Worm (Caenorhabditis elegans) whole organism, late embryonic: ENCODE results near the gene msp-3.

Experiments used
- C38D4.7 ChIP-seq: fragments of 200-800 bp; sonication (Bioruptor generic); optimal IDR thresholded peaks from 2 replicates; lab custom pipeline; 2018; ENCODE audit warnings: mild to moderate bottlenecking, missing genetic modification characterization, moderate library complexity, missing compliant biosample characterization
- K02D7.2 ChIP-seq: sonication (generic microtip); optimal IDR thresholded peaks from 2 replicates; lab custom pipeline; 2017; ENCODE audit warnings: mild to moderate bottlenecking, missing genetic modification characterization, missing compliant biosample characterization
- K09A11.1 ChIP-seq: sonication (generic microtip); optimal IDR thresholded peaks from 2 replicates; lab custom pipeline; 2017; ENCODE audit warnings: antibody characterized with exemption, mild to moderate bottlenecking, missing genetic modification characterization, missing compliant biosample characterization; ENCODE audit not compliant: insufficient read depth
- ahr-1 ChIP-seq: sonication (generic microtip); optimal IDR thresholded peaks from 2 replicates; lab custom pipeline; 2016; ENCODE audit warnings: missing genetic modification characterization, missing compliant biosample characterization
- ama-1 ChIP-seq: fragments of 150-350 bp; optimal IDR thresholded peaks from 2 replicates; lab custom pipeline; 2014
- ceh-14 ChIP-seq: sonication (generic microtip); optimal IDR thresholded peaks from 2 replicates; lab custom pipeline; 2016; ENCODE audit warnings: missing genotype, missing genetic modification characterization, missing compliant biosample characterization
- ceh-18 ChIP-seq: sonication (generic microtip); optimal IDR thresholded peaks from 2 replicates; lab custom pipeline; 2016; ENCODE audit warnings: missing genetic modification characterization, missing compliant biosample characterization
- ceh-19 ChIP-seq: fragments of 200-800 bp; sonication (Bioruptor generic); optimal IDR thresholded peaks from 2 replicates; lab custom pipeline; 2018; ENCODE audit warnings: mild to moderate bottlenecking, missing genetic modification characterization, missing compliant biosample characterization
- ceh-2 ChIP-seq: sonication (generic microtip); optimal IDR thresholded peaks from 2 replicates; lab custom pipeline; 2016; ENCODE audit warnings: missing genotype, missing genetic modification characterization, missing compliant biosample characterization
- ceh-22 ChIP-seq: sonication (generic microtip); optimal IDR thresholded peaks from 2 replicates; lab custom pipeline; 2017; ENCODE audit warnings: missing biosample characterization, missing genetic modification characterization
- ceh-24 ChIP-seq: sonication (generic microtip); optimal IDR thresholded peaks from 2 replicates; lab custom pipeline; 2016; ENCODE audit warnings: mild to moderate bottlenecking, missing genetic modification characterization, missing compliant biosample characterization
- ceh-45 ChIP-seq: fragments of 200-800 bp; sonication (Bioruptor generic); IDR thresholded peaks from 2 replicates; pipeline ENCODE4 v1.3.6; 2022; ENCODE audit warnings: missing genetic modification reagents, missing genetic modification characterization, missing compliant biosample characterization
- ceh-6 ChIP-seq: fragments of 200-800 bp; sonication (Bioruptor generic); optimal IDR thresholded peaks from 2 replicates; lab custom pipeline; 2018; ENCODE audit warnings: mild to moderate bottlenecking, missing genetic modification characterization, missing compliant biosample characterization
- ceh-9 ChIP-seq: sonication (generic microtip); optimal IDR thresholded peaks from 2 replicates; lab custom pipeline; 2016; ENCODE audit warnings: mild to moderate bottlenecking, missing genetic modification characterization, inconsistent platforms, missing compliant biosample characterization
- che-1 ChIP-seq: sonication (generic microtip); optimal IDR thresholded peaks from 2 replicates; lab custom pipeline; 2016; ENCODE audit warnings: mild to moderate bottlenecking, missing genetic modification characterization, missing compliant biosample characterization
- dve-1 ChIP-seq: sonication (generic microtip); optimal IDR thresholded peaks from 2 replicates; lab custom pipeline; 2017; ENCODE audit warnings: antibody characterized with exemption, mild to moderate bottlenecking, missing genetic modification characterization, missing compliant biosample characterization
- elt-2 ChIP-seq: sonication (generic microtip); optimal IDR thresholded peaks from 2 replicates; lab custom pipeline; 2016; ENCODE audit warnings: missing genetic modification reagents, missing genetic modification characterization, missing compliant biosample characterization
- ets-4 ChIP-seq: sonication (generic microtip); optimal IDR thresholded peaks from 2 replicates; lab custom pipeline; 2016; ENCODE audit warnings: missing genetic modification characterization, missing compliant biosample characterization
- gmeb-2 ChIP-seq: sonication (generic microtip); optimal IDR thresholded peaks from 2 replicates; lab custom pipeline; 2016; ENCODE audit warnings: missing genetic modification characterization, inconsistent platforms, missing compliant biosample characterization
- hlh-13 ChIP-seq: fragments of 200-800 bp; sonication (Bioruptor generic); optimal IDR thresholded peaks from 2 replicates; lab custom pipeline; 2018; ENCODE audit warnings: mild to moderate bottlenecking, missing genetic modification characterization, missing compliant biosample characterization
- hlh-15 ChIP-seq: sonication (generic microtip); optimal IDR thresholded peaks from 2 replicates; lab custom pipeline; 2016; ENCODE audit warnings: missing genetic modification characterization, missing compliant biosample characterization
- hlh-6 ChIP-seq: sonication (generic microtip); optimal IDR thresholded peaks from 2 replicates; lab custom pipeline; 2016; ENCODE audit warnings: missing genotype, missing genetic modification characterization, missing compliant biosample characterization
- lin-11 ChIP-seq: fragments of 200-800 bp; sonication (Bioruptor generic); optimal IDR thresholded peaks from 2 replicates; lab custom pipeline; 2018; ENCODE audit warnings: mild to moderate bottlenecking, missing genetic modification characterization, missing compliant biosample characterization
- madf-2 ChIP-seq: sonication (generic microtip); optimal IDR thresholded peaks from 2 replicates; lab custom pipeline; 2017; ENCODE audit warnings: missing genetic modification characterization, missing compliant biosample characterization
- nfya-1 ChIP-seq: sonication (generic microtip); optimal IDR thresholded peaks from 2 replicates; lab custom pipeline; 2017; ENCODE audit warnings: missing genetic modification characterization, mild to moderate bottlenecking, missing compliant biosample characterization, antibody characterized with exemption, moderate library complexity
- npax-4 ChIP-seq: sonication (generic microtip); optimal IDR thresholded peaks from 2 replicates; lab custom pipeline; 2016; ENCODE audit warnings: missing genetic modification characterization, missing compliant biosample characterization
- odd-2 ChIP-seq: sonication (generic microtip); optimal IDR thresholded peaks from 2 replicates; lab custom pipeline; 2017; ENCODE audit warnings: antibody characterized with exemption, mild to moderate bottlenecking, missing genetic modification characterization, missing compliant biosample characterization
- pha-4 ChIP-seq: fragments of 150-350 bp; optimal IDR thresholded peaks from 2 replicates; lab custom pipeline; 2018; ENCODE audit warnings: missing biosample characterization, missing genetic modification reagents, missing genetic modification characterization
- pqm-1 ChIP-seq: sonication (generic microtip); optimal IDR thresholded peaks from 2 replicates; lab custom pipeline; 2016; ENCODE audit warnings: missing genetic modification characterization, missing compliant biosample characterization
- ref-2 ChIP-seq: sonication (generic microtip); optimal IDR thresholded peaks from 2 replicates; lab custom pipeline; 2016; ENCODE audit warnings: missing genetic modification characterization, missing compliant biosample characterization
- rnt-1 ChIP-seq: sonication (generic microtip); optimal IDR thresholded peaks from 2 replicates; lab custom pipeline; 2016; ENCODE audit warnings: missing genetic modification characterization, missing compliant biosample characterization
- ttx-3 ChIP-seq: sonication (generic microtip); optimal IDR thresholded peaks from 2 replicates; lab custom pipeline; 2016; ENCODE audit warnings: missing genetic modification reagents, missing genetic modification characterization, missing compliant biosample characterization
- unc-42 ChIP-seq: sonication (generic microtip); optimal IDR thresholded peaks from 2 replicates; lab custom pipeline; 2016; ENCODE audit warnings: missing genotype, missing genetic modification characterization, missing compliant biosample characterization
- unc-55 ChIP-seq: sonication (generic microtip); optimal IDR thresholded peaks from 2 replicates; lab custom pipeline; 2017; ENCODE audit warnings: missing biosample characterization, missing genetic modification reagents, missing genetic modification characterization
- zip-5 ChIP-seq: sonication (generic microtip); optimal IDR thresholded peaks from 2 replicates; lab custom pipeline; 2016; ENCODE audit warnings: missing genetic modification characterization, missing compliant biosample characterization

The msp-3 gene

ce11 chrII:4776933-4777332 lies 9.1 kb downstream of the msp-3 start, which contains the start of gene F26G1.11:
TSS of gene F26G1.11 (plus strand) at chrII:4777137.
- peak; percentile 68 for TF ChIP-seq elt-2
- no peak for TF ChIP-seq hlh-13 (GFP tag; lab: Kevin White, UChicago)
- TF ChIP-seq madf-2 (tag; lab: Kevin White, UChicago), result no peak
- TF ChIP-seq ceh-14, result no peak
- TF ChIP-seq che-1 (tag; lab: Kevin White, UChicago), result no peak
- TF ChIP-seq, all 69 proteins: peak for 1

- no peak for TF ChIP-seq K02D7.2
- TF ChIP-seq ceh-6, result no peak
- no peak for TF ChIP-seq ceh-2 (tag; lab: Kevin White, UChicago)
- TF ChIP-seq lin-11 (tag; lab: Kevin White, UChicago), result no peak
- no peak for TF ChIP-seq odd-2 (tag; lab: Kevin White, UChicago)
- no peak for TF ChIP-seq unc-42
- TF ChIP-seq C38D4.7 (GFP tag; lab: Kevin White, UChicago), result no peak
- TF ChIP-seq dve-1 (tag; lab: Kevin White, UChicago), result no peak
- no peak for TF ChIP-seq ceh-22 (tag; lab: Kevin White, UChicago)
- TF ChIP-seq hlh-15 (tag; lab: Kevin White, UChicago), result no peak
- no peak for TF ChIP-seq ceh-9 (tag; lab: Kevin White, UChicago)
These were observed 10.3 kb downstream of the msp-3 start for ce11 chrII:4775802-4776201.

ce11 chrII:4773891-4774432 lies 12.1 kb downstream of the msp-3 start, which contains the start of the genes F26G1.9 and F26G1.10:
TSS of gene F26G1.9 (minus strand) at chrII:4773991.
TSS of gene F26G1.10 (plus strand) at chrII:4774382.
- TF ChIP-seq ceh-6 (no peak), unc-55 (GFP tag; lab: Kevin White, UChicago) (no peak), ama-1 (lab: Kevin White, UChicago) (no peak), ceh-22 (tag; lab: Kevin White, UChicago) (no peak), hlh-15 (tag; lab: Kevin White, UChicago) (no peak), ttx-3 (tag; lab: Kevin White, UChicago) (no peak), ets-4 (tag; lab: Kevin White, UChicago) (no peak)
- TF ChIP-seq, all 69 proteins: peak for 0

ce11 chrII:4772441-4772840 lies 13.6 kb downstream of the msp-3 start:
- TF ChIP-seq unc-42 (no peak), elt-2 (peak; percentile 13)
- TF ChIP-seq, all 69 proteins: peak for 1

- TF ChIP-seq npax-4 (tag; lab: Kevin White, UChicago) (no peak), hlh-13 (GFP tag; lab: Kevin White, UChicago) (no peak), dve-1 (tag; lab: Kevin White, UChicago) (no peak), pqm-1 (tag; lab: Kevin White, UChicago) (no peak), ref-2 (tag; lab: Kevin White, UChicago) (no peak), nfya-1 (tag; lab: Kevin White, UChicago) (no peak), zip-5 (tag; lab: Kevin White, UChicago) (no peak), rnt-1 (no peak), hlh-15 (tag; lab: Kevin White, UChicago) (no peak), hlh-6 (no peak), elt-2 (no peak), pha-4 (tag; lab: Kevin White, UChicago) (no peak), ceh-6 (no peak), K09A11.1 (no peak), ceh-24 (no peak), ceh-19 (GFP tag; lab: Kevin White, UChicago) (no peak), ceh-18 (tag; lab: Kevin White, UChicago) (no peak), gmeb-2 (no peak), ahr-1 (tag; lab: Kevin White, UChicago) (no peak), ceh-45 (GFP tag; lab: Robert Waterston, UW) (no peak)
These were observed 14.8 kb downstream of the msp-3 start, which contains the start of gene F26G1.5 for ce11 chrII:4771282-4771681. TSS of gene F26G1.5 (minus strand) at chrII:4771382.
